Worm (Caenorhabditis elegans): ENCODE data around the gene nas-10.

- TF ChIP-seq ceh-34 (tag; optimal IDR thresholded peaks at IDR 0.05), result no peak
- TF ChIP-seq hlh-6 (tag; optimal IDR thresholded peaks at IDR 0.05), result no peak
- no peak for TF ChIP-seq F13H6.1 (tag; optimal IDR thresholded peaks at IDR 0.05)
- no peak for TF ChIP-seq pqm-1 (tag; optimal IDR thresholded peaks at IDR 0.05)
Observed at ce11 chrX:10971118-10971517, 7.8 kb upstream of the nas-10 start.

All from whole organism, late embryonic.